Worm (Caenorhabditis elegans) whole organism, L1 larva: ENCODE results near the gene shk-1.

ENCODE experiments used
- aly-2 ChIP-seq: fragments of 150-350 bp; optimal IDR thresholded peaks from 2 replicates; lab custom pipeline; 2014; ENCODE audit warnings: missing biosample characterization, missing genetic modification characterization
- fkh-10 ChIP-seq: sonication (generic microtip); optimal IDR thresholded peaks from 2 replicates; lab custom pipeline; 2017; ENCODE audit warnings: missing biosample characterization, missing genetic modification reagents, missing genetic modification characterization
- lin-13 ChIP-seq: fragments of 150-350 bp; optimal IDR thresholded peaks from 2 replicates; lab custom pipeline; 2014; ENCODE audit warnings: missing biosample characterization, missing genetic modification reagents, missing genetic modification characterization
- lir-3 ChIP-seq: sonication (generic microtip); optimal IDR thresholded peaks from 2 replicates; lab custom pipeline; 2016; ENCODE audit warnings: mild to moderate bottlenecking, missing genetic modification characterization, moderate library complexity, missing compliant biosample characterization; ENCODE audit not compliant: poor library complexity
- snpc-4 ChIP-seq: fragments of 150-350 bp; optimal IDR thresholded peaks from 2 replicates; lab custom pipeline; 2014; ENCODE audit warnings: missing biosample characterization, missing genetic modification characterization
- ztf-4 ChIP-seq: fragments of 150-350 bp; optimal IDR thresholded peaks from 2 replicates; lab custom pipeline; 2014; ENCODE audit warnings: missing biosample characterization, missing genetic modification characterization

DNA sequence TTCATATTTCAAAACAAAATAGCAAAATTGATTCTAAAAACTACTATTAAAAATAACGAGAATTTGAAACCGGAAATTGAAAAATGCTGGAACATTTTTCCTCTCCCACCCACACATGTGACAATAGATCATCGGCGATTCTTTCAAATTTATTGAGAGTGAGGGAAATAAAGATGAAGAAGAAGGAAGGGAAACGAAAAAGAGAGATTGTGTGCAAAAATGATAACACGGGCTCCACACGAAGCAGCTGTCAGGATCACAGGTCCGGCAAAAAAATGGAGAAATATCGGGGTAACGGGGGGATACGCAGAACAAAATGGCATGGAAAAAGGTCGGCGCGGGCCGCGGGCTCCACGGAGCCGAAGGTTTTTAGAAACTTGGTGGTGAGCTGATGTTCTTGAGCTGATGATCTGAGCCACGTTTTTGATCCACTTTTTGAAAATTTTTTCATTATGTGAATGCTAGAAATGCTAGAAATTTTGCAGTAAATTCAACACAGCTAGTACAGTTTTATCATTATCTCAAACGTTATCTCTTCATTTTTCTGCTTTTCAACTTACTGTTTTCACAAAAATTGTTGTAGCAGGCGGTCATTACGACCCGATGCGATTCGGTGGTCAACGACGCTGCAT, at the start of gene shk-1:
- no peak for TF ChIP-seq lin-13 (GFP tag; lab: Kevin White, UChicago)
- TF ChIP-seq aly-2 (tag; lab: Kevin White, UChicago) = no peak
- TF ChIP-seq fkh-10 (GFP tag; lab: Kevin White, UChicago) = no peak
- TF ChIP-seq snpc-4 (tag; lab: Kevin White, UChicago) = no peak
- TF ChIP-seq ztf-4 = no peak
- no peak for TF ChIP-seq lir-3
